Worm (Caenorhabditis elegans) whole organism, late embryonic: Measurements from ENCODE around the gene gly-14.

Experiments
- C08G9.2 ChIP-seq: sonication (generic microtip); optimal IDR thresholded peaks from 2 replicates; lab custom pipeline; 2016; ENCODE audit warnings: mild to moderate bottlenecking, missing genetic modification characterization, moderate library complexity, missing compliant biosample characterization
- C38D4.7 ChIP-seq: fragments of 200-800 bp; sonication (Bioruptor generic); optimal IDR thresholded peaks from 2 replicates; lab custom pipeline; 2018; ENCODE audit warnings: mild to moderate bottlenecking, missing genetic modification characterization, moderate library complexity, missing compliant biosample characterization
- F13H6.1 ChIP-seq: sonication (generic microtip); optimal IDR thresholded peaks from 2 replicates; lab custom pipeline; 2016; ENCODE audit warnings: missing genetic modification characterization, missing compliant biosample characterization
- ceh-14 ChIP-seq: sonication (generic microtip); optimal IDR thresholded peaks from 2 replicates; lab custom pipeline; 2016; ENCODE audit warnings: missing genotype, missing genetic modification characterization, missing compliant biosample characterization
- ceh-18 ChIP-seq: sonication (generic microtip); optimal IDR thresholded peaks from 2 replicates; lab custom pipeline; 2016; ENCODE audit warnings: missing genetic modification characterization, missing compliant biosample characterization
- ceh-2 ChIP-seq: sonication (generic microtip); optimal IDR thresholded peaks from 2 replicates; lab custom pipeline; 2016; ENCODE audit warnings: missing genotype, missing genetic modification characterization, missing compliant biosample characterization
- ceh-22 ChIP-seq: sonication (generic microtip); optimal IDR thresholded peaks from 2 replicates; lab custom pipeline; 2017; ENCODE audit warnings: missing biosample characterization, missing genetic modification characterization
- ceh-31 ChIP-seq: sonication (generic microtip); optimal IDR thresholded peaks from 2 replicates; lab custom pipeline; 2016; ENCODE audit warnings: missing genetic modification characterization, missing compliant biosample characterization
- ceh-34 ChIP-seq: sonication (generic microtip); optimal IDR thresholded peaks from 2 replicates; lab custom pipeline; 2016; ENCODE audit warnings: mild to moderate bottlenecking, missing genetic modification characterization, missing compliant biosample characterization
- che-1 ChIP-seq: sonication (generic microtip); optimal IDR thresholded peaks from 2 replicates; lab custom pipeline; 2016; ENCODE audit warnings: mild to moderate bottlenecking, missing genetic modification characterization, missing compliant biosample characterization
- dmd-4 ChIP-seq: sonication (generic microtip); optimal IDR thresholded peaks from 2 replicates; lab custom pipeline; 2016; ENCODE audit warnings: borderline replicate concordance, missing genetic modification characterization, missing compliant biosample characterization
- dve-1 ChIP-seq: sonication (generic microtip); optimal IDR thresholded peaks from 2 replicates; lab custom pipeline; 2017; ENCODE audit warnings: antibody characterized with exemption, mild to moderate bottlenecking, missing genetic modification characterization, missing compliant biosample characterization
- elt-2 ChIP-seq: sonication (generic microtip); optimal IDR thresholded peaks from 2 replicates; lab custom pipeline; 2016; ENCODE audit warnings: missing genetic modification reagents, missing genetic modification characterization, missing compliant biosample characterization
- elt-4 ChIP-seq: sonication (generic microtip); optimal IDR thresholded peaks from 2 replicates; lab custom pipeline; 2016; ENCODE audit warnings: missing genetic modification characterization, missing compliant biosample characterization
- eyg-1 ChIP-seq: sonication (generic microtip); optimal IDR thresholded peaks from 2 replicates; lab custom pipeline; 2016; ENCODE audit warnings: missing genotype, missing genetic modification characterization, missing compliant biosample characterization
- fax-1 ChIP-seq: sonication (generic microtip); optimal IDR thresholded peaks from 2 replicates; lab custom pipeline; 2016; ENCODE audit warnings: missing genotype, missing genetic modification characterization, missing compliant biosample characterization
- fkh-6 ChIP-seq: sonication (generic microtip); optimal IDR thresholded peaks from 2 replicates; lab custom pipeline; 2016; ENCODE audit warnings: missing genetic modification characterization, missing compliant biosample characterization
- gmeb-2 ChIP-seq: sonication (generic microtip); optimal IDR thresholded peaks from 2 replicates; lab custom pipeline; 2016; ENCODE audit warnings: missing genetic modification characterization, inconsistent platforms, missing compliant biosample characterization
- hlh-13 ChIP-seq: fragments of 200-800 bp; sonication (Bioruptor generic); optimal IDR thresholded peaks from 2 replicates; lab custom pipeline; 2018; ENCODE audit warnings: mild to moderate bottlenecking, missing genetic modification characterization, missing compliant biosample characterization
- hlh-30 ChIP-seq: sonication (generic microtip); optimal IDR thresholded peaks from 2 replicates; lab custom pipeline; 2017; ENCODE audit warnings: antibody characterized with exemption, missing genetic modification characterization, missing compliant biosample characterization; ENCODE audit not compliant: insufficient read depth
- hlh-6 ChIP-seq: sonication (generic microtip); optimal IDR thresholded peaks from 2 replicates; lab custom pipeline; 2016; ENCODE audit warnings: missing genotype, missing genetic modification characterization, missing compliant biosample characterization
- hlh-8 ChIP-seq: sonication (generic microtip); optimal IDR thresholded peaks from 2 replicates; lab custom pipeline; 2016; ENCODE audit warnings: missing genotype, missing genetic modification characterization, missing compliant biosample characterization
- lim-6 ChIP-seq: sonication (generic microtip); optimal IDR thresholded peaks from 2 replicates; lab custom pipeline; 2016; ENCODE audit warnings: missing genetic modification characterization, missing compliant biosample characterization
- lin-11 ChIP-seq: fragments of 200-800 bp; sonication (Bioruptor generic); optimal IDR thresholded peaks from 2 replicates; lab custom pipeline; 2018; ENCODE audit warnings: mild to moderate bottlenecking, missing genetic modification characterization, missing compliant biosample characterization
- madf-2 ChIP-seq: sonication (generic microtip); optimal IDR thresholded peaks from 2 replicates; lab custom pipeline; 2017; ENCODE audit warnings: missing genetic modification characterization, missing compliant biosample characterization
- nfya-1 ChIP-seq: sonication (generic microtip); optimal IDR thresholded peaks from 2 replicates; lab custom pipeline; 2017; ENCODE audit warnings: missing genetic modification characterization, mild to moderate bottlenecking, missing compliant biosample characterization, antibody characterized with exemption, moderate library complexity
- nhr-11 ChIP-seq: fragments of 150-350 bp; optimal IDR thresholded peaks from 2 replicates; lab custom pipeline; 2014; ENCODE audit warnings: missing biosample characterization, missing genetic modification characterization
- nhr-232 ChIP-seq: sonication (generic microtip); optimal IDR thresholded peaks from 2 replicates; lab custom pipeline; 2016; ENCODE audit warnings: missing genetic modification characterization, missing compliant biosample characterization
- npax-4 ChIP-seq: sonication (generic microtip); optimal IDR thresholded peaks from 2 replicates; lab custom pipeline; 2016; ENCODE audit warnings: missing genetic modification characterization, missing compliant biosample characterization
- pag-3 ChIP-seq: sonication (generic microtip); optimal IDR thresholded peaks from 2 replicates; lab custom pipeline; 2016; ENCODE audit warnings: missing compliant biosample characterization, missing genetic modification characterization, borderline replicate concordance
- pat-9 ChIP-seq: fragments of 200-800 bp; sonication (Bioruptor generic); optimal IDR thresholded peaks from 2 replicates; lab custom pipeline; 2018; ENCODE audit warnings: mild to moderate bottlenecking, missing genetic modification characterization, moderate library complexity, missing compliant biosample characterization
- pax-1 ChIP-seq: fragments of 150-350 bp; optimal IDR thresholded peaks from 2 replicates; lab custom pipeline; 2014; ENCODE audit warnings: missing biosample characterization, missing genetic modification characterization
- pha-2 ChIP-seq: sonication (generic microtip); optimal IDR thresholded peaks from 2 replicates; lab custom pipeline; 2017; ENCODE audit warnings: mild to moderate bottlenecking, missing genetic modification characterization, missing compliant biosample characterization
- pha-4 ChIP-seq: fragments of 150-350 bp; optimal IDR thresholded peaks from 2 replicates; lab custom pipeline; 2018; ENCODE audit warnings: missing biosample characterization, missing genetic modification reagents, missing genetic modification characterization
- pqm-1 ChIP-seq: sonication (generic microtip); optimal IDR thresholded peaks from 2 replicates; lab custom pipeline; 2016; ENCODE audit warnings: missing genetic modification characterization, missing compliant biosample characterization
- pros-1 ChIP-seq: fragments of 150-350 bp; optimal IDR thresholded peaks from 2 replicates; lab custom pipeline; 2014; ENCODE audit warnings: missing biosample characterization, missing genetic modification reagents, missing genetic modification characterization
- ref-2 ChIP-seq: sonication (generic microtip); optimal IDR thresholded peaks from 2 replicates; lab custom pipeline; 2016; ENCODE audit warnings: missing genetic modification characterization, missing compliant biosample characterization
- rnt-1 ChIP-seq: sonication (generic microtip); optimal IDR thresholded peaks from 2 replicates; lab custom pipeline; 2016; ENCODE audit warnings: missing genetic modification characterization, missing compliant biosample characterization
- syd-9 ChIP-seq: sonication (generic microtip); optimal IDR thresholded peaks from 2 replicates; lab custom pipeline; 2016; ENCODE audit warnings: mild to moderate bottlenecking, missing genetic modification characterization, moderate library complexity, missing compliant biosample characterization
- tbx-2 ChIP-seq: sonication (generic microtip); optimal IDR thresholded peaks from 2 replicates; lab custom pipeline; 2016; ENCODE audit warnings: missing genetic modification characterization, missing compliant biosample characterization
- ttx-3 ChIP-seq: sonication (generic microtip); optimal IDR thresholded peaks from 2 replicates; lab custom pipeline; 2016; ENCODE audit warnings: missing genetic modification reagents, missing genetic modification characterization, missing compliant biosample characterization
- unc-3 ChIP-seq, 2 experiments: fragments of 200-800 bp in 1 of 2; sonication (Bioruptor generic) in 1 of 2; sonication (generic microtip) in 1 of 2; conservative IDR thresholded peaks in 1 of 2; optimal IDR thresholded peaks in 1 of 2; 2 replicates each; pipeline versions ENCODE4 v1.3.6 to Lab custom; 2016 to 2022; ENCODE audit warnings: missing compliant biosample characterization in 2 of 2, missing genetic modification characterization in 2 of 2, missing genetic modification reagents in 1 of 2
- unc-86 ChIP-seq: sonication (generic microtip); optimal IDR thresholded peaks from 2 replicates; lab custom pipeline; 2016; ENCODE audit warnings: missing genetic modification characterization, missing compliant biosample characterization
- zip-5 ChIP-seq: sonication (generic microtip); optimal IDR thresholded peaks from 2 replicates; lab custom pipeline; 2016; ENCODE audit warnings: missing genetic modification characterization, missing compliant biosample characterization

The gly-14 gene

DNA sequence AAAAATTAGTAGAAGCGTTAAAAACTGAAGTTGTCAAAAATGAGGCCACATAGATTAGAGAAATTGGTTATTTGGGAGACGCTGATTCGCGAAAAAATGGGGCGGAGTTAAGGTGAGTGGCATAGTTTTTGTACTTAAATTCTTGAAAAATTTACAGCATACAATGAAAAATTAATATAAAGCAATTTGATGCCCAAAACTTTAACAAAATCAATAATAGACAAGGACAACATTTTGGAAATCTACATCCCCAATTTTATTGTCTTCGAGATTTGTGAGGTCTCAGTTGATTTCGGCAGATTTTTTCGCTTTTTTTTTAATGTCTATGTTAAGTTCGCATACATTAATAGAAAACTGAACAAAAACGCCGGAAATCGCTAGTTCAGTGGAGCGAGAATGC lies 16.8 kb downstream of the gly-14 start (continued):
- TF ChIP-seq C08G9.2 (tag; lab: Kevin White, UChicago) (peak; percentile 99), rnt-1 (peak; percentile 87), hlh-30 (tag; lab: Kevin White, UChicago) (no peak), che-1 (peak; percentile 36), ceh-18 (tag; lab: Kevin White, UChicago) (peak; percentile 32), C38D4.7 (GFP tag; lab: Kevin White, UChicago) (peak; percentile 56), fax-1 (tag; lab: Kevin White, UChicago) (peak; percentile 95), elt-4 (tag; lab: Kevin White, UChicago) (peak; percentile 75), ceh-14 (tag; lab: Kevin White, UChicago) (peak; percentile 95), zip-5 (tag; lab: Kevin White, UChicago) (peak; percentile 98), unc-86 (tag; lab: Kevin White, UChicago) (peak; percentile 82), ceh-31 (tag; lab: Kevin White, UChicago) (peak; percentile 99)

DNA sequence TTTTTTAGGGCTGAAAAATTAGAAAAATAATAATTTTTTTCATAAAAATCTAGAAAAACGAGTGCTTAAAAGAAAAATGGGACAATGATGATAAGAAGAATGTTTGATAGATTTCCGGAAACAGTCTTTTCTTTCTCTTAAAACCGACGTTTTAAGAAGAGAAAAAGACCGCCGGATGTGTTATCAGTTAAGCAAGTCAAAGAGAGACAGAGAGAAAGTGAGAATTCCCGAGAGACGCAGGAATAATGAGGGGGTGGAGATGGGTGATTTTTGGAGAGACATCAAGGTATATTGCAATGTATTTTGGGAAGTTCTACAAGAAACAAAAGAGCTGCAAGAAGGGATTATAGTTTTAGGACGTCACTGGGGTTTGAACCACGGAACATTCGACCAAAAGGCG lies 17.5 kb downstream of the gly-14 start, which contains the start of gene C34C12.9:
Gene C34C12.9 (minus strand): TSS at position 16 of the 400 bp plus-strand sequence.
- TF ChIP-seq che-1 = no peak
- no peak for TF ChIP-seq fkh-6 (tag; lab: Kevin White, UChicago)

DNA sequence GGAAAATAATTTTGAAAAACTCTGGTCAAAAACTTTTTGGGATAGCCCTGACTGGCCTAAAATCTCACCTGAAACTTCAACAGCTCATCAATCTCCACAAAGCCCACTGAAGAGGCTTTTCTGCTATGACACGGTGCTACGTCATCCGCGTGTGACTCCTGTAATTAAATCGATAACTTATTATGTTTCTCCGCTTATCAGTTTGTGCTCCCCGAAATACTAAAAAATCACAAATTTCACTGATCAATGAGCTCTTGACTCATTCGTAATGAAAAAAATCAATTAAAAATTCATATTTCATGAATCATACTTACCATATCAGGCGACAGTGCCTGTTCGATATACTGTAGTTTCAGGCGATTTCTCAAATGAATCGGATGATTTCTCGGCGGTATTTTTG lies 18.0 kb downstream of the gly-14 start:
- TF ChIP-seq C08G9.2 (tag; lab: Kevin White, UChicago) = no peak
- TF ChIP-seq gmeb-2 (tag; lab: Kevin White, UChicago) = no peak

DNA sequence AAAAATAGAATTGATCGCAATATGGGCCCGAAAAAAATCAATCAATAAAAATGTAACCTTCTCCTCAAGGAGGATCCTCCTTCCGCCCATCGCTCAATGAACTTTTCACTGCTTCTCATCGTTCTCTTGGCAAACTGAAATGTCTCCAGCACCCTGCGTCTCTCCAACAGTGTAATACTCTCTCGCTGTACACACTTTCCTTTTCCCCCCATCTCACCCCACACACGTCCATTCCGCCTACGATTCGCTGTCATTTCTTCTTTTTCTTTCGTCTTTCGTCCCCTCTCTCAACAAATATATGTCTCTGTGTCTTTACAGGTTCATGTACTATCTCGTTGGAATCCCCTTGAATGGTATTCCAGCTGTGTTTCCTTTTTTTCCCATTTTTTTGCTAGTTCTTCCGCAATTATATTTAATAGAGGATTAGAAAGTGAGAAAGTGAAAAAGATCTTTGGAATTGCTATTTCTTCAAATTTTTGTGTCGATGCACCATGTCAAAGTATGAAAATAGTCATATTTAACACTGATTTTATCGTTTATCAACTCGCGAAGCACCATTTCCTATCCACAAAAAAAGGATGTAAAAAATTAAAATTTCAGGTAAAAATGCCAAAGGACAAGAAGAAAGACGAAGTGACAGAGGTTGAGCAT lies 21.5 kb downstream of the gly-14 start, which contains the start of gene rsu-1:
Gene rsu-1 (plus strand): TSS at position 601 of the 651 bp plus-strand sequence.
- TF ChIP-seq nfya-1 = peak; percentile 82
- TF ChIP-seq ttx-3 (tag; lab: Kevin White, UChicago) = no peak
- TF ChIP-seq ceh-2 (tag; lab: Kevin White, UChicago) = peak; percentile 47
- no peak for TF ChIP-seq dmd-4 (tag; lab: Kevin White, UChicago)
- no peak for TF ChIP-seq fax-1 (tag; lab: Kevin White, UChicago)
- TF ChIP-seq pros-1 (tag; lab: Kevin White, UChicago) = no peak
- no peak for TF ChIP-seq fkh-6 (tag; lab: Kevin White, UChicago)
- TF ChIP-seq hlh-13 (GFP tag; lab: Kevin White, UChicago) = no peak
- TF ChIP-seq ceh-22 = no peak
- TF ChIP-seq unc-86 (tag; lab: Kevin White, UChicago) = no peak
- peak; percentile 56 for TF ChIP-seq ceh-34
- TF ChIP-seq gmeb-2 (tag; lab: Kevin White, UChicago) = no peak
- TF ChIP-seq syd-9 = no peak
- no peak for TF ChIP-seq lim-6 (tag; lab: Kevin White, UChicago)
- peak; percentile 41 for TF ChIP-seq F13H6.1 (tag; lab: Kevin White, UChicago)
- TF ChIP-seq ceh-18 (tag; lab: Kevin White, UChicago) = peak; percentile 64
- TF ChIP-seq pqm-1 (tag; lab: Kevin White, UChicago) = no peak
- no peak for TF ChIP-seq dve-1
- TF ChIP-seq madf-2 (tag; lab: Kevin White, UChicago) = no peak
- peak; percentile 7 for TF ChIP-seq elt-2 (tag; lab: Kevin White, UChicago)
- no peak for TF ChIP-seq nhr-232
- TF ChIP-seq tbx-2 (tag; lab: Kevin White, UChicago) = peak; percentile 74
- no peak for TF ChIP-seq npax-4
- no peak for TF ChIP-seq che-1
- TF ChIP-seq hlh-8 (tag; lab: Kevin White, UChicago) = no peak
- TF ChIP-seq lin-11 (tag; lab: Kevin White, UChicago) = no peak
- no peak for TF ChIP-seq pha-4 (tag; lab: Kevin White, UChicago)
- TF ChIP-seq hlh-6 (tag; lab: Kevin White, UChicago) = no peak
- peak; percentile 71 for TF ChIP-seq ref-2 (tag; lab: Kevin White, UChicago)
- TF ChIP-seq eyg-1 (tag; lab: Kevin White, UChicago) = no peak
- TF ChIP-seq pax-1 (tag; lab: Kevin White, UChicago) = no peak
- no peak for TF ChIP-seq nhr-11 (tag; lab: Kevin White, UChicago)
- peak; percentile 44 for TF ChIP-seq pat-9
- TF ChIP-seq rnt-1 = peak; percentile 43
- no peak for TF ChIP-seq unc-3 (GFP tag; conservative IDR thresholded peaks at IDR 0.05; lab: Robert Waterston, UW)
- no peak for TF ChIP-seq unc-3 (tag; optimal IDR thresholded peaks at IDR 0.05; lab: Kevin White, UChicago)
- TF ChIP-seq pha-2 (tag; lab: Kevin White, UChicago) = no peak
- no peak for TF ChIP-seq ceh-14 (tag; lab: Kevin White, UChicago)
- TF ChIP-seq pag-3 (tag; lab: Kevin White, UChicago) = no peak
- TF ChIP-seq elt-4 (tag; lab: Kevin White, UChicago) = no peak
